Worm (Caenorhabditis elegans): Measurements from ENCODE around the gene glt-3.

glt-3 gene

ce11 chrIV:10128446-10128845 lies 1.6 kb upstream of the glt-3 start:
- TF ChIP-seq jun-1 (tag; optimal IDR thresholded peaks at IDR 0.05), result no peak
- no peak for TF ChIP-seq ceh-63 (GFP tag; optimal IDR thresholded peaks at IDR 0.05)
- TF ChIP-seq hpl-2 (GFP tag; optimal IDR thresholded peaks at IDR 0.05), result no peak
- TF ChIP-seq swsn-7 (tag; optimal IDR thresholded peaks at IDR 0.05), result no peak
- no peak for TF ChIP-seq rnt-1 (tag; optimal IDR thresholded peaks at IDR 0.05)
- no peak for TF ChIP-seq ceh-90 (tag; optimal IDR thresholded peaks at IDR 0.05)
- no peak for TF ChIP-seq efl-1 (optimal IDR thresholded peaks at IDR 0.05)
- no peak for TF ChIP-seq efl-1 (GFP tag; optimal IDR thresholded peaks at IDR 0.05 in 1 of 2)
- no peak for TF ChIP-seq pqm-1 (tag; optimal IDR thresholded peaks at IDR 0.05)
- no peak for TF ChIP-seq ztf-11 (tag; optimal IDR thresholded peaks at IDR 0.05)
- no peak for TF ChIP-seq snu-23 (GFP tag; optimal IDR thresholded peaks at IDR 0.05)
- TF ChIP-seq efl-3 (GFP tag; optimal IDR thresholded peaks at IDR 0.05), result no peak
- no peak for TF ChIP-seq nhr-77 (tag; optimal IDR thresholded peaks at IDR 0.05)
- no peak for TF ChIP-seq blmp-1 (tag; optimal IDR thresholded peaks at IDR 0.05)
- TF ChIP-seq nhr-90 (tag; optimal IDR thresholded peaks at IDR 0.05; ENCODE audit: poor library complexity), result no peak
- TF ChIP-seq lin-39 (tag; optimal IDR thresholded peaks at IDR 0.05), result no peak
- TF ChIP-seq nhr-11 (tag; optimal IDR thresholded peaks at IDR 0.05), result no peak
- no peak for TF ChIP-seq tlp-1 (tag; optimal IDR thresholded peaks at IDR 0.05)

ce11 chrIV:10128906-10129386 lies 1.1 kb upstream of the glt-3 start, which contains the start of the genes gtbp-1 and K08F4.3:
Gene gtbp-1 (minus strand): TSS chrIV:10128956.
Gene K08F4.3 (plus strand): TSS chrIV:10129257.
- TF ChIP-seq skn-1 (tag; optimal IDR thresholded peaks at IDR 0.05) (peak; percentile 75), ets-5 (GFP tag; IDR thresholded peaks at IDR 0.05) (no peak), aha-1 (tag; optimal IDR thresholded peaks at IDR 0.05) (no peak), nhr-77 (tag; optimal IDR thresholded peaks at IDR 0.05) (peak; percentile 78), fkh-4 (tag; optimal IDR thresholded peaks at IDR 0.05; ENCODE audit: borderline replicate concordance) (no peak), snpc-4 (tag; optimal IDR thresholded peaks at IDR 0.05) (peak; percentile 54), nhr-85 (tag) (peak; percentile 85), ceh-8 (GFP tag; optimal IDR thresholded peaks at IDR 0.05) (no peak), nhr-11 (tag; optimal IDR thresholded peaks at IDR 0.05) (no peak), egl-13 (tag; optimal IDR thresholded peaks at IDR 0.05) (no peak), sox-4 (tag; optimal IDR thresholded peaks at IDR 0.05) (no peak), zip-4 (GFP tag; optimal IDR thresholded peaks at IDR 0.05) (no peak), nhr-76 (tag; optimal IDR thresholded peaks at IDR 0.05) (no peak), dpl-1 (GFP tag; optimal IDR thresholded peaks at IDR 0.05) (peak; percentile 92 to 94 (median 92)), tbx-2 (tag; optimal IDR thresholded peaks at IDR 0.05) (no peak), ceh-82 (tag; optimal IDR thresholded peaks at IDR 0.05) (peak in 1 of 3 experiments; percentile 71), fkh-8 (tag; optimal IDR thresholded peaks at IDR 0.05) (peak; percentile 65), grh-1 (GFP tag; IDR thresholded peaks at IDR 0.05) (peak; percentile 38; the same call in 1 of the 2 replicates), hpl-2 (GFP tag; optimal IDR thresholded peaks at IDR 0.05) (no peak), vab-15 (tag; optimal IDR thresholded peaks at IDR 0.05) (peak; percentile 23), lin-13 (GFP tag; optimal IDR thresholded peaks at IDR 0.05) (peak; percentile 68), hlh-4 (tag; optimal IDR thresholded peaks at IDR 0.05) (no peak), pqm-1 (tag; optimal IDR thresholded peaks at IDR 0.05) (peak; percentile 47), unc-98 (GFP tag; IDR thresholded peaks at IDR 0.05) (no peak), Y116A8C.19 (tag; optimal IDR thresholded peaks at IDR 0.05; ENCODE audit: borderline replicate concordance) (no peak), mef-2 (tag; optimal IDR thresholded peaks at IDR 0.05) (no peak), efl-3 (GFP tag; optimal IDR thresholded peaks at IDR 0.05) (no peak), nhr-28 (tag; optimal IDR thresholded peaks at IDR 0.05) (no peak), lsy-2 (tag; optimal IDR thresholded peaks at IDR 0.05) (peak; percentile 79 to 95), elt-2 (tag; optimal IDR thresholded peaks at IDR 0.05) (no peak), unc-86 (tag; optimal IDR thresholded peaks at IDR 0.05) (peak; percentile 24), lir-3 (tag; optimal IDR thresholded peaks at IDR 0.05; ENCODE audit: poor library complexity) (no peak), mab-9 (GFP tag; IDR thresholded peaks at IDR 0.05) (no peak), F16B12.6 (tag; optimal IDR thresholded peaks at IDR 0.05) (peak; percentile 45), tlp-1 (tag; optimal IDR thresholded peaks at IDR 0.05) (no peak), unc-62 (GFP tag; optimal IDR thresholded peaks at IDR 0.05) (no peak), fkh-10 (GFP tag; optimal IDR thresholded peaks at IDR 0.05) (no peak), swsn-7 (tag; optimal IDR thresholded peaks at IDR 0.05) (peak; percentile 48), ama-1 (optimal IDR thresholded peaks at IDR 0.05) (no peak), mdl-1 (tag; optimal IDR thresholded peaks at IDR 0.05) (peak in 1 of 2 experiments; percentile 66), isw-1 (GFP tag; IDR thresholded peaks at IDR 0.05) (peak; percentile 64)
